Fruit fly (Drosophila melanogaster) whole organism, embryonic: Measurements from ENCODE around the gene CG34453.

ENCODE experiments used
- ATbp ChIP-seq: fragments of 200-800 bp; sonication (Bioruptor generic); optimal IDR thresholded peaks from 2 replicates; lab custom pipeline; 2017; ENCODE audit warnings: missing biosample characterization, mild to moderate bottlenecking, missing genetic modification characterization, missing genetic modification reagents
- CG12071 ChIP-seq: fragments of 200-800 bp; sonication (Bioruptor generic); optimal IDR thresholded peaks from 3 replicates; lab custom pipeline; 2018; ENCODE audit warnings: missing biosample characterization, mild to moderate bottlenecking, missing genetic modification characterization
- CG13287 ChIP-seq: fragments of 200-800 bp; sonication (Bioruptor generic); IDR thresholded peaks from 2 replicates; pipeline ENCODE4 v1.3.6; 2022; ENCODE audit warnings: missing biosample characterization, missing genetic modification characterization; ENCODE audit not compliant: partially characterized antibody
- CG13296 ChIP-seq: fragments of 200-800 bp; sonication (Bioruptor generic); optimal IDR thresholded peaks from 3 replicates; lab custom pipeline; 2018; ENCODE audit warnings: missing biosample characterization, mild to moderate bottlenecking, missing genetic modification characterization
- CG13775 ChIP-seq: fragments of 200-800 bp; sonication (Bioruptor generic); optimal IDR thresholded peaks from 3 replicates; lab custom pipeline; 2017; ENCODE audit warnings: missing biosample characterization, mild to moderate bottlenecking, missing genetic modification characterization
- CG14667 ChIP-seq: fragments of 200-800 bp; sonication (Bioruptor generic); IDR thresholded peaks from 2 replicates; pipeline ENCODE4 v1.3.6; 2022; ENCODE audit warnings: missing biosample characterization, missing genetic modification characterization
- CG30431 ChIP-seq: fragments of 200-800 bp; sonication (Bioruptor generic); optimal IDR thresholded peaks from 2 replicates; lab custom pipeline; 2017; ENCODE audit warnings: missing biosample characterization, missing genetic modification characterization
- CG3726 ChIP-seq: fragments of 200-800 bp; sonication (Bioruptor generic); IDR thresholded peaks from 3 replicates; pipeline ENCODE4, ENCODE4 v1.3.6; 2022; ENCODE audit warnings: missing biosample characterization, missing genetic modification characterization
- CG3838 ChIP-seq: fragments of 200-800 bp; sonication (Bioruptor generic); optimal IDR thresholded peaks from 3 replicates; lab custom pipeline; 2016; ENCODE audit warnings: missing biosample characterization, missing genetic modification characterization
- CG6683 ChIP-seq: fragments of 200-800 bp; sonication (Bioruptor generic); optimal IDR thresholded peaks from 2 replicates; lab custom pipeline; 2017; ENCODE audit warnings: missing biosample characterization, mild to moderate bottlenecking, missing genetic modification characterization, missing genetic modification reagents
- CG6689 ChIP-seq: fragments of 200-800 bp; sonication (Bioruptor generic); IDR thresholded peaks from 2 replicates; pipeline ENCODE4 v1.3.6; 2022; ENCODE audit warnings: missing biosample characterization, missing genetic modification characterization
- CG7745 ChIP-seq: fragments of 200-800 bp; sonication (Bioruptor generic); optimal IDR thresholded peaks from 2 replicates; lab custom pipeline; 2018; ENCODE audit warnings: missing biosample characterization, mild to moderate bottlenecking, missing genetic modification characterization, moderate library complexity
- CG8359 ChIP-seq: fragments of 200-800 bp; sonication (Bioruptor generic); optimal IDR thresholded peaks from 2 replicates; lab custom pipeline; 2017; ENCODE audit warnings: missing biosample characterization, mild to moderate bottlenecking, missing genetic modification characterization, borderline replicate concordance
- CG9797 ChIP-seq: fragments of 200-800 bp; sonication (Bioruptor generic); optimal IDR thresholded peaks from 3 replicates; lab custom pipeline; 2018; ENCODE audit warnings: missing biosample characterization, mild to moderate bottlenecking, missing genetic modification characterization
- CG9876 ChIP-seq: fragments of 200-800 bp; sonication (Bioruptor generic); optimal IDR thresholded peaks from 2 replicates; lab custom pipeline; 2016; ENCODE audit warnings: missing biosample characterization, missing genetic modification characterization
- CkIIα-i1 ChIP-seq: fragments of 200-800 bp; sonication (Bioruptor generic); IDR thresholded peaks from 2 replicates; pipeline ENCODE4 v1.3.6; 2022; ENCODE audit warnings: missing biosample characterization, missing genetic modification characterization
- E2f2 ChIP-seq: fragments of 200-800 bp; sonication (Bioruptor generic); IDR thresholded peaks from 2 replicates; pipeline ENCODE4 v1.3.6; 2022; ENCODE audit warnings: missing biosample characterization, missing genetic modification characterization
- Fer1 ChIP-seq: fragments of 200-800 bp; sonication (Bioruptor generic); optimal IDR thresholded peaks from 2 replicates; lab custom pipeline; 2017; ENCODE audit warnings: missing biosample characterization, mild to moderate bottlenecking, missing genetic modification characterization
- Lhr ChIP-seq: fragments of 200-800 bp; sonication (Bioruptor generic); optimal IDR thresholded peaks from 3 replicates; lab custom pipeline; 2017; ENCODE audit warnings: mild to moderate bottlenecking, missing biosample characterization, missing genetic modification reagents, missing genetic modification characterization
- Lim3 ChIP-seq: fragments of 200-800 bp; sonication (Bioruptor generic); IDR thresholded peaks from 2 replicates; pipeline ENCODE4 v1.3.6; 2022; ENCODE audit warnings: missing biosample characterization, missing genetic modification characterization
- Rx ChIP-seq: fragments of 200-800 bp; sonication (Bioruptor generic); IDR thresholded peaks from 2 replicates; pipeline ENCODE4 v1.3.6; 2022; ENCODE audit warnings: missing biosample characterization, missing genetic modification characterization
- Scr ChIP-seq: fragments of 200-800 bp; sonication (Bioruptor generic); IDR thresholded peaks from 2 replicates; pipeline ENCODE4 v1.3.6; 2022; ENCODE audit warnings: missing biosample characterization, missing genetic modification characterization; ENCODE audit not compliant: partially characterized antibody
- Sox100B ChIP-seq: fragments of 200-800 bp; sonication (Bioruptor generic); optimal IDR thresholded peaks from 3 replicates; lab custom pipeline; 2018; ENCODE audit warnings: missing biosample characterization, mild to moderate bottlenecking, missing genetic modification characterization
- Stat92E ChIP-seq, 3 experiments: fragments of >200 bp in 2 of 3; fragments of 200-800 bp in 1 of 3; sonication (Bioruptor generic) in 1 of 3; optimal IDR thresholded peaks; 2 replicates each; lab custom pipeline; 2017 to 2019; ENCODE audit warnings: missing biosample characterization in 3 of 3, missing genetic modification characterization in 3 of 3, mild to moderate bottlenecking in 1 of 3, moderate library complexity in 1 of 3
- Trl ChIP-seq, 3 experiments: fragments of >200 bp in 2 of 3; fragments of 200-800 bp in 1 of 3; sonication (Bioruptor generic) in 1 of 3; optimal IDR thresholded peaks; 2 replicates in 1 of 3; 3 replicates in 2 of 3; lab custom pipeline; 2016 to 2017; ENCODE audit warnings: missing biosample characterization in 1 of 3, missing genetic modification characterization in 1 of 3
- Xbp1 ChIP-seq: fragments of 200-800 bp; sonication (Bioruptor generic); optimal IDR thresholded peaks from 3 replicates; lab custom pipeline; 2016; ENCODE audit warnings: missing biosample characterization, mild to moderate bottlenecking, missing genetic modification characterization
- YL-1 ChIP-seq: fragments of 200-800 bp; sonication (Bioruptor generic); optimal IDR thresholded peaks from 3 replicates; lab custom pipeline; 2017; ENCODE audit warnings: missing biosample characterization, mild to moderate bottlenecking, missing genetic modification characterization
- amos ChIP-seq: fragments of 200-800 bp; sonication (Bioruptor generic); IDR thresholded peaks from 2 replicates; pipeline ENCODE4 v1.3.6; 2022; ENCODE audit warnings: missing biosample characterization, missing genetic modification characterization; ENCODE audit not compliant: partially characterized antibody
- da ChIP-seq: fragments of 200-800 bp; sonication (Bioruptor generic); optimal IDR thresholded peaks from 2 replicates; lab custom pipeline; 2016; ENCODE audit warnings: missing biosample characterization, missing genetic modification characterization
- dimm ChIP-seq: fragments of 200-800 bp; sonication (Bioruptor generic); IDR thresholded peaks from 2 replicates; pipeline ENCODE4 v1.3.6; 2022; ENCODE audit warnings: missing biosample characterization, missing genetic modification characterization
- dm ChIP-seq: fragments of 200-800 bp; sonication (Bioruptor generic); optimal IDR thresholded peaks from 3 replicates; lab custom pipeline; 2016; ENCODE audit warnings: missing biosample characterization, missing genetic modification characterization
- emc ChIP-seq: fragments of 200-800 bp; sonication (Bioruptor generic); optimal IDR thresholded peaks from 2 replicates; lab custom pipeline; 2016; ENCODE audit warnings: missing biosample characterization, missing genetic modification characterization
- esg ChIP-seq: fragments of 200-800 bp; sonication (Bioruptor generic); conservative IDR thresholded peaks from 2 replicates; pipeline ENCODE4 v1.3.6; 2022; ENCODE audit warnings: missing biosample characterization, missing genetic modification characterization
- eyg ChIP-seq: fragments of 200-800 bp; sonication (Bioruptor generic); optimal IDR thresholded peaks from 3 replicates; lab custom pipeline; 2016; ENCODE audit warnings: missing biosample characterization, missing genetic modification characterization
- grn ChIP-seq: fragments of 200-800 bp; sonication (Bioruptor generic); optimal IDR thresholded peaks from 3 replicates; lab custom pipeline; 2017; ENCODE audit warnings: missing biosample characterization, missing genetic modification characterization
- gt ChIP-seq: fragments of 200-800 bp; sonication (Bioruptor generic); IDR thresholded peaks from 2 replicates; pipeline ENCODE4 v1.3.6; 2022; ENCODE audit warnings: missing biosample characterization, missing genetic modification characterization
- hb ChIP-seq: fragments of 200-800 bp; sonication (Bioruptor generic); IDR thresholded peaks from 3 replicates; pipeline ENCODE4 v1.3.6; 2022; ENCODE audit warnings: missing biosample characterization, missing genetic modification characterization; ENCODE audit not compliant: partially characterized antibody
- lab ChIP-seq: fragments of 200-800 bp; sonication (Bioruptor generic); optimal IDR thresholded peaks from 3 replicates; lab custom pipeline; 2017; ENCODE audit warnings: missing biosample characterization, missing genetic modification characterization, mild to moderate bottlenecking, moderate library complexity, missing genetic modification reagents
- p53 ChIP-seq: fragments of 200-800 bp; sonication (Bioruptor generic); optimal IDR thresholded peaks from 2 replicates; lab custom pipeline; 2016; ENCODE audit warnings: missing biosample characterization, missing genetic modification characterization
- psq ChIP-seq: fragments of 200-800 bp; sonication (Bioruptor generic); optimal IDR thresholded peaks from 2 replicates; lab custom pipeline; 2017; ENCODE audit warnings: missing biosample characterization, missing genetic modification characterization
- row ChIP-seq: fragments of 200-800 bp; sonication (Bioruptor generic); IDR thresholded peaks from 3 replicates; pipeline ENCODE4 v1.3.6; 2022; ENCODE audit warnings: missing biosample characterization, missing genetic modification characterization
- sr ChIP-seq: fragments of 200-800 bp; sonication (Bioruptor generic); IDR thresholded peaks from 3 replicates; pipeline ENCODE4 v1.3.6; 2022; ENCODE audit warnings: missing biosample characterization, missing genetic modification characterization
- tap ChIP-seq: fragments of 200-800 bp; optimal IDR thresholded peaks from 3 replicates; lab custom pipeline; 2019; ENCODE audit warnings: missing biosample characterization, mild to moderate bottlenecking, missing genetic modification characterization, moderate library complexity
- ttk ChIP-seq: fragments of 200-800 bp; sonication (Bioruptor generic); IDR thresholded peaks from 2 replicates; pipeline ENCODE4 v2.1.2; 2022; ENCODE audit warnings: missing biosample characterization, missing genetic modification characterization
- unc-4 ChIP-seq: fragments of 200-800 bp; sonication (Bioruptor generic); IDR thresholded peaks from 2 replicates; pipeline ENCODE4 v1.3.6; 2022; ENCODE audit warnings: missing biosample characterization, missing genetic modification characterization; ENCODE audit not compliant: partially characterized antibody
- vfl ChIP-seq: fragments of 200-800 bp; sonication (Bioruptor generic); optimal IDR thresholded peaks from 2 replicates; lab custom pipeline; 2016; ENCODE audit warnings: missing biosample characterization, missing genetic modification characterization
- vvl ChIP-seq: fragments of 200-800 bp; sonication (Bioruptor generic); IDR thresholded peaks from 2 replicates; pipeline ENCODE4 v1.3.6; 2022; ENCODE audit warnings: missing biosample characterization, missing genetic modification characterization
- zen2 ChIP-seq: fragments of 200-800 bp; sonication (Bioruptor generic); IDR thresholded peaks from 3 replicates; pipeline ENCODE4 v1.3.6; 2022; ENCODE audit warnings: missing biosample characterization, missing genetic modification characterization; ENCODE audit not compliant: partially characterized antibody

Gene CG34453

DNA sequence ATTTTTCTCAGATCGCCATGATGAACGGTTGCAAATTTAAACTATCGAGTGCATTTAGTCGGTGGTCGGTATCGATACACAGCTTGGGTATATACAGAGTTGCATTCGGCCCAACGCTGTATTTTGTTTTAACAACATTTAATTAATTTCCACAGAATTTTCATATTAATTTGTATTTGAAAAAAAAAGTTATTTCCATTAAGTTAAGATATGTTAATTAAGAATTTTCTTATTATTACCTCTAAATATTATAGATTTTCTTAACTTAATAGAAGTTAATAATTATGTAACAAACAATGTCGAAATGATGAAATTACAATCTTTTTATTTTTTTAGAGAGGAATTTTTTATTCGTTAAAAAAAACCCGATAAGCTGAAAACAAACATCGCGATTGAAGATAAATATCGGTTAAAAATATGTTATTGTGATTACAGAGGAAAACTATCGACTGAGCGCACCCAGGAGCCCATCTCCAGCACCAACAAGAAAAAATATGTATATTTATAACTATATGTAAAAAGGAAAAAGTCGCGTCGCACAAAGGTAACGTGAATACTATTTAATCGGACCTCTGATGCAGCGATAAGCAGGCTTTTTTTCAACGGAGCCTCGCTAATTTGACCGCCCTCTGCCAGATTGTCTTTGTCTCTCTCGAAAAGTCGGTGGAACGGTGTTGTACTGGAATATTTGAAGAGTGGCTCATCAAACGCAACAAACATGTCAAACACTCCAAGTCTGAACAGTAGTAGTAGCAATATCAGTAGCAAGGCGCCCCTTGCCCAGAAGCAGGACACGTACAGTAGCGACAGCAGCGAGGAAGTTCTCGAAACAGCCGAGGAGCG, 33.2 kb downstream of the CG34453 start, which contains the start of the genes rno and mri (continued):
- peak; percentile 96 for TF ChIP-seq zen2 (GFP tag; lab: Robert Waterston, UW)
- TF ChIP-seq CG3726 (GFP tag; lab: Robert Waterston, UW) = no peak
- TF ChIP-seq Stat92E (GFP tag; optimal IDR thresholded peaks at IDR 0.05; lab: Kevin White, UChicago) = no peak
- no peak for TF ChIP-seq YL-1
- peak; percentile 42; the same call in 1 of the 2 replicates for TF ChIP-seq dimm
- TF ChIP-seq amos (GFP tag; lab: Robert Waterston, UW) = peak; percentile 96
- TF ChIP-seq CG6689 = peak; percentile 88
- TF ChIP-seq CG13296 (GFP tag; lab: Kevin White, UChicago) = no peak
- no peak for TF ChIP-seq p53 (GFP tag; lab: Kevin White, UChicago)
- TF ChIP-seq tap (tag; lab: Kevin White, UChicago) = no peak
- TF ChIP-seq vfl (GFP tag; lab: Kevin White, UChicago) = no peak
- no peak for TF ChIP-seq CG9797 (GFP tag; lab: Kevin White, UChicago)
- TF ChIP-seq sr = no peak
- no peak for TF ChIP-seq CG8359
- peak; percentile 45 for TF ChIP-seq CG30431 (GFP tag; lab: Kevin White, UChicago)
- no peak for TF ChIP-seq CkIIα-i1
- TF ChIP-seq dm (GFP tag; lab: Kevin White, UChicago) = no peak
- peak; percentile 87 for TF ChIP-seq unc-4
- no peak for TF ChIP-seq Sox100B (GFP tag; lab: Kevin White, UChicago)
- peak; percentile 87 for TF ChIP-seq CG13775
- peak; percentile 57 for TF ChIP-seq CG14667 (GFP tag; lab: Robert Waterston, UW)
- TF ChIP-seq psq (GFP tag; lab: Kevin White, UChicago) = no peak
- TF ChIP-seq Xbp1 (GFP tag; lab: Kevin White, UChicago) = peak; percentile 66
- no peak for TF ChIP-seq CG3838
- TF ChIP-seq E2f2 = peak; percentile 40
- TF ChIP-seq Trl (optimal IDR thresholded peaks at IDR 0.05; lab: Kevin White, UChicago) = no peak
- no peak for TF ChIP-seq Trl (GFP tag; optimal IDR thresholded peaks at IDR 0.05; lab: Kevin White, UChicago)
- TF ChIP-seq grn = no peak
- no peak for TF ChIP-seq emc (GFP tag; lab: Kevin White, UChicago)
- TF ChIP-seq eyg (GFP tag; lab: Kevin White, UChicago) = no peak
- TF ChIP-seq CG9876 (GFP tag; lab: Kevin White, UChicago) = no peak
- no peak for TF ChIP-seq gt (GFP tag; lab: Robert Waterston, UW)
- peak; percentile 87 for TF ChIP-seq hb (GFP tag; lab: Robert Waterston, UW)
- peak; percentile 7 for TF ChIP-seq ATbp (GFP tag; lab: Kevin White, UChicago)
- peak; percentile 72 for TF ChIP-seq ttk
- peak; percentile 92 for TF ChIP-seq CG13287 (GFP tag; lab: Robert Waterston, UW)
- no peak for TF ChIP-seq CG7745 (tag; lab: Kevin White, UChicago)
- TF ChIP-seq row (GFP tag; lab: Robert Waterston, UW) = peak; percentile 86
- TF ChIP-seq esg (GFP tag; lab: Robert Waterston, UW) = peak; percentile 72
- TF ChIP-seq Scr (GFP tag; lab: Robert Waterston, UW) = peak; percentile 95
- peak; percentile 15 for TF ChIP-seq CG6683
- peak; percentile 81 for TF ChIP-seq vvl (GFP tag; lab: Robert Waterston, UW)
- no peak for TF ChIP-seq CG12071 (GFP tag; lab: Kevin White, UChicago)
- 0 out of 2 replicates have a peak, but pooled peaks have one; percentile 19 for TF ChIP-seq Rx (GFP tag; lab: Robert Waterston, UW)
- TF ChIP-seq lab (GFP tag; lab: Kevin White, UChicago) = peak; percentile 67
- peak; percentile 66 for TF ChIP-seq Lhr (GFP tag; lab: Kevin White, UChicago)
- TF ChIP-seq da = no peak
- peak; percentile 16 for TF ChIP-seq Fer1 (GFP tag; lab: Kevin White, UChicago)
- no peak for TF ChIP-seq Lim3 (GFP tag; lab: Robert Waterston, UW)
